Worm (Caenorhabditis elegans) whole organism, young adult: Measurements from ENCODE around the gene R04F11.5.

ENCODE experiments used
- B0261.1 ChIP-seq: sonication (generic microtip); optimal IDR thresholded peaks from 2 replicates; lab custom pipeline; 2016; ENCODE audit warnings: mild to moderate bottlenecking, missing genetic modification characterization, moderate library complexity, missing compliant biosample characterization
- F33H1.4 ChIP-seq: fragments of 200-800 bp; sonication (Bioruptor generic); IDR thresholded peaks from 2 replicates; pipeline ENCODE4 v1.3.6; 2022; ENCODE audit warnings: missing genetic modification reagents, missing genetic modification characterization, missing compliant biosample characterization
- F39B2.1 ChIP-seq: fragments of 200-800 bp; sonication (Bioruptor generic); IDR thresholded peaks from 2 replicates; pipeline ENCODE4 v1.3.6; 2022; ENCODE audit warnings: missing genetic modification reagents, missing genetic modification characterization, missing compliant biosample characterization
- K11D2.4 ChIP-seq: fragments of 200-800 bp; sonication (Bioruptor generic); IDR thresholded peaks from 2 replicates; pipeline ENCODE4 v1.3.6; 2022; ENCODE audit warnings: missing genetic modification reagents, missing genetic modification characterization, missing compliant biosample characterization
- Y56A3A.18 ChIP-seq: fragments of 200-800 bp; sonication (Bioruptor generic); IDR thresholded peaks from 2 replicates; pipeline ENCODE4 v1.3.6; 2022; ENCODE audit warnings: missing genetic modification reagents, missing genetic modification characterization, missing compliant biosample characterization
- akir-1 ChIP-seq: fragments of 200-800 bp; sonication (Bioruptor generic); optimal IDR thresholded peaks from 2 replicates; lab custom pipeline; 2018; ENCODE audit warnings: mild to moderate bottlenecking, missing genetic modification characterization, moderate library complexity, missing compliant biosample characterization
- ama-1 ChIP-seq, 3 experiments: fragments of 150-350 bp in 1 of 3; sonication (generic microtip) in 2 of 3; optimal IDR thresholded peaks; 2 replicates each; lab custom pipeline; 2014 to 2018; ENCODE audit warnings: missing biosample characterization in 2 of 3, missing genetic modification characterization in 2 of 3, missing genetic modification reagents in 2 of 3
- aptf-3 ChIP-seq: fragments of 200-800 bp; sonication (Bioruptor generic); IDR thresholded peaks from 2 replicates; pipeline ENCODE4 v1.3.6; 2022; ENCODE audit warnings: missing genetic modification characterization, missing compliant biosample characterization
- atf-7 ChIP-seq: sonication (generic microtip); optimal IDR thresholded peaks from 2 replicates; lab custom pipeline; 2017; ENCODE audit warnings: mild to moderate bottlenecking, missing genetic modification characterization, missing compliant biosample characterization
- attf-3 ChIP-seq: fragments of 200-800 bp; sonication (Bioruptor generic); conservative IDR thresholded peaks from 2 replicates; pipeline ENCODE4 v1.3.6; 2022; ENCODE audit warnings: missing genetic modification reagents, missing genetic modification characterization, missing compliant biosample characterization
- attf-5 ChIP-seq: fragments of 200-800 bp; sonication (Bioruptor generic); optimal IDR thresholded peaks from 2 replicates; lab custom pipeline; 2018; ENCODE audit warnings: mild to moderate bottlenecking, missing genetic modification characterization, missing compliant biosample characterization
- attf-6 ChIP-seq: fragments of 200-800 bp; sonication (Bioruptor generic); IDR thresholded peaks from 2 replicates; pipeline ENCODE4 v1.3.6; 2022; ENCODE audit warnings: missing genetic modification reagents, missing genetic modification characterization, missing compliant biosample characterization
- bed-1 ChIP-seq: fragments of 200-800 bp; sonication (Bioruptor generic); IDR thresholded peaks from 2 replicates; pipeline ENCODE4 v1.3.6; 2022; ENCODE audit warnings: missing genetic modification reagents, missing genetic modification characterization, missing compliant biosample characterization
- bed-2 ChIP-seq: fragments of 200-800 bp; sonication (Bioruptor generic); IDR thresholded peaks from 2 replicates; pipeline ENCODE4 v1.3.6; 2022; ENCODE audit warnings: missing genetic modification reagents, missing genetic modification characterization, missing compliant biosample characterization
- cebp-2 ChIP-seq: fragments of 200-800 bp; sonication (Bioruptor generic); IDR thresholded peaks from 2 replicates; pipeline ENCODE4 v1.3.6; 2022; ENCODE audit warnings: missing genetic modification characterization, missing compliant biosample characterization
- ceh-100 ChIP-seq: fragments of 200-800 bp; sonication (Bioruptor generic); IDR thresholded peaks from 2 replicates; pipeline ENCODE4 v1.3.6; 2022; ENCODE audit warnings: missing genetic modification reagents, missing genetic modification characterization, missing compliant biosample characterization
- die-1 ChIP-seq: sonication (generic microtip); optimal IDR thresholded peaks from 2 replicates; lab custom pipeline; 2016; ENCODE audit warnings: missing genotype, mild to moderate bottlenecking, missing genetic modification characterization, missing compliant biosample characterization
- dpff-1 ChIP-seq: sonication (generic microtip); optimal IDR thresholded peaks from 2 replicates; lab custom pipeline; 2017; ENCODE audit warnings: mild to moderate bottlenecking, missing genetic modification characterization, missing compliant biosample characterization
- egl-44 ChIP-seq: fragments of 200-800 bp; sonication (Bioruptor generic); IDR thresholded peaks from 2 replicates; pipeline ENCODE4 v1.3.6; 2022; ENCODE audit warnings: missing genetic modification reagents, missing genetic modification characterization, missing compliant biosample characterization
- ets-4 ChIP-seq: fragments of 200-800 bp; sonication (Bioruptor generic); optimal IDR thresholded peaks from 2 replicates; lab custom pipeline; 2018; ENCODE audit warnings: mild to moderate bottlenecking, missing genetic modification characterization, missing compliant biosample characterization
- hlh-26 ChIP-seq: fragments of 200-800 bp; sonication (Bioruptor generic); conservative IDR thresholded peaks from 2 replicates; pipeline ENCODE4 v1.3.6; 2022; ENCODE audit warnings: missing genetic modification reagents, missing genetic modification characterization, missing compliant biosample characterization
- hsf-1 ChIP-seq: fragments of 200-800 bp; sonication (Bioruptor generic); IDR thresholded peaks from 2 replicates; pipeline ENCODE4 v1.3.6; 2022; ENCODE audit warnings: missing genetic modification reagents, missing genetic modification characterization, missing compliant biosample characterization
- lsy-27 ChIP-seq: sonication (generic microtip); optimal IDR thresholded peaks from 2 replicates; lab custom pipeline; 2017; ENCODE audit warnings: missing genetic modification characterization, mild to moderate bottlenecking, missing compliant biosample characterization, antibody characterized with exemption, missing genotype, borderline replicate concordance; ENCODE audit not compliant: insufficient read depth
- madf-8 ChIP-seq: fragments of 200-800 bp; sonication (Bioruptor generic); conservative IDR thresholded peaks from 2 replicates; pipeline ENCODE4 v1.3.6; 2022; ENCODE audit warnings: missing genetic modification reagents, missing genetic modification characterization, missing compliant biosample characterization
- mcd-1 ChIP-seq: fragments of 200-800 bp; sonication (Bioruptor generic); IDR thresholded peaks from 2 replicates; pipeline ENCODE4 v1.3.6; 2022; ENCODE audit warnings: missing genetic modification reagents, missing genetic modification characterization, missing compliant biosample characterization
- mel-28 ChIP-seq: sonication (generic microtip); optimal IDR thresholded peaks from 2 replicates; lab custom pipeline; 2016; ENCODE audit warnings: borderline replicate concordance, mild to moderate bottlenecking, missing genetic modification characterization, missing compliant biosample characterization
- mes-4 ChIP-seq: sonication (generic microtip); optimal IDR thresholded peaks from 2 replicates; lab custom pipeline; 2016; ENCODE audit warnings: missing genotype, missing genetic modification characterization, missing compliant biosample characterization
- mxl-1 ChIP-seq: sonication (generic microtip); optimal IDR thresholded peaks from 2 replicates; lab custom pipeline; 2016; ENCODE audit warnings: missing genetic modification characterization, missing compliant biosample characterization
- pbrm-1 ChIP-seq: fragments of 200-800 bp; sonication (Bioruptor generic); IDR thresholded peaks from 2 replicates; pipeline ENCODE4 v1.3.6; 2022; ENCODE audit warnings: missing genetic modification reagents, missing genetic modification characterization, missing compliant biosample characterization
- repo-1 ChIP-seq: sonication (generic microtip); optimal IDR thresholded peaks from 2 replicates; lab custom pipeline; 2017; ENCODE audit warnings: mild to moderate bottlenecking, missing genetic modification characterization, missing compliant biosample characterization
- somi-1 ChIP-seq: fragments of 200-800 bp; sonication (Bioruptor generic); optimal IDR thresholded peaks from 2 replicates; lab custom pipeline; 2018; ENCODE audit warnings: mild to moderate bottlenecking, missing genetic modification characterization, missing compliant biosample characterization
- tbp1 ChIP-seq: fragments of 200-800 bp; sonication (Bioruptor generic); optimal IDR thresholded peaks from 2 replicates; lab custom pipeline; 2018; ENCODE audit warnings: mild to moderate bottlenecking, missing genetic modification characterization, missing compliant biosample characterization
- unc-62 ChIP-seq: fragments of 150-350 bp; optimal IDR thresholded peaks from 2 replicates; lab custom pipeline; 2014; ENCODE audit warnings: missing biosample characterization, missing genetic modification reagents, missing genetic modification characterization
- zfh-2 ChIP-seq: fragments of 200-800 bp; sonication (Bioruptor generic); conservative IDR thresholded peaks from 2 replicates; pipeline ENCODE4 v1.3.6; 2022; ENCODE audit warnings: missing genetic modification reagents, missing genetic modification characterization, missing compliant biosample characterization
- ztf-28 ChIP-seq: fragments of 200-800 bp; sonication (Bioruptor generic); IDR thresholded peaks from 2 replicates; pipeline ENCODE4 v1.3.6; 2022; ENCODE audit warnings: missing genetic modification reagents, missing genetic modification characterization, missing compliant biosample characterization
- ztf-3 ChIP-seq: fragments of 200-800 bp; sonication (Bioruptor generic); optimal IDR thresholded peaks from 2 replicates; lab custom pipeline; 2018; ENCODE audit warnings: mild to moderate bottlenecking, missing genetic modification characterization, missing compliant biosample characterization

Gene R04F11.5

DNA sequence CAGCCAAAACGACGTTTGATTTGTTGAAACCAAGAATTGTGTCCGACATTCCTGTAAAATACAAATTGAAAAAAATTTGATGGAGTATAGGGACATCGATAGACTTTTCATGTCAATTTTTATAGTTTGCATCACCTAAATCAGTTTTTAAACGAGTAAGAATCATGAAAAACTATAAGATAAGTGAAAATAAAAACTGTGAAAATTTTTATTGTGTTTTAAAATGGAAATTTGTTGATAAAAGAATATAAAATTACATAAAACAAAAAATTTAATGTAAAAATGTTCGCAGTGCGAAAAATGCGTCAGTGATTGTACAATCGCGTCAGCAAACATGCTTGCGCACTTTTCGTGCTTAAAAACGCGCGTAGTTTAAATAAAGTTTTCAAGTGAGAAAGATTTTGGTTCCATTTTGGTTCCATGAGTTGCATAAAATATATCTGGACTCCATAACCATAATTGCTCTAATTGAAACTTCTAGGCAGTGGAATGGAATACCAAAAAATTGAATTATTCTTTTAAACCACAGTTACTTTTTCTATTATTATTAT lies 25.7 kb upstream of the R04F11.5 start, which contains the start of gene tomm-20 (continued):
- TF ChIP-seq attf-6 (GFP tag; lab: Robert Waterston, UW): no peak
- peak; percentile 73 for TF ChIP-seq F33H1.4
- TF ChIP-seq Y56A3A.18: peak; percentile 84
- no peak for TF ChIP-seq hlh-26 (GFP tag; lab: Robert Waterston, UW)
- peak; percentile 18 for TF ChIP-seq atf-7 (tag; lab: Kevin White, UChicago)
- no peak for TF ChIP-seq mes-4 (tag; lab: Kevin White, UChicago)
- peak; percentile 65 for TF ChIP-seq madf-8 (GFP tag; lab: Robert Waterston, UW)
- no peak for TF ChIP-seq dpff-1 (tag; lab: Kevin White, UChicago)
- TF ChIP-seq mcd-1: peak; percentile 90
- TF ChIP-seq ztf-28 (GFP tag; lab: Robert Waterston, UW): no peak
- no peak for TF ChIP-seq mel-28

DNA sequence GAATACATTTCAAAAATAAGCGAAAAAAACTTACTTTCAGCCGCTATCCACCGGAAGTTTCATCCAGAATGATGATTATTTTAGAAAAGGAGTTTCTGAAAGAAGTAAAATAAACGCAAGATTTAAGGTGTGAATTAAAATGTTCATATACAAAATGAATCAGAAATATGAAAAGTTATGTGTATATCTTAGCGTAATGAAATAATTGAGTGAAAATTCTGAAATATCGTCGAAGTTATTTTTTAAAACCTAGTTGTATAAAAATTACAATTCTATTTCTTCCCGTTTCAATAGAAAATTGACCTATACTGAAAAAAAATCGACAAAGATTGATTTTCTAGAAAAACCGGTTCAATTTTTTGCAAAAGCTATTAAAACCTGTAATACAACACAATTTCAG lies 20.1 kb upstream of the R04F11.5 start, which contains the start of gene twk-13:
Gene twk-13, minus strand, starts transcription at position 101 of the 400 bp plus-strand sequence.
- TF ChIP-seq F39B2.1 (GFP tag; lab: Robert Waterston, UW) (no peak), cebp-2 (GFP tag; lab: Robert Waterston, UW) (no peak), unc-62 (GFP tag; lab: Kevin White, UChicago) (no peak), egl-44 (no peak), Y56A3A.18 (no peak), lsy-27 (no peak), B0261.1 (no peak), hsf-1 (GFP tag; lab: Robert Waterston, UW) (no peak), bed-1 (GFP tag; lab: Robert Waterston, UW) (no peak), die-1 (tag; lab: Kevin White, UChicago) (no peak), ceh-100 (no peak), attf-3 (GFP tag; lab: Robert Waterston, UW) (no peak), ets-4 (GFP tag; lab: Kevin White, UChicago) (no peak), akir-1 (GFP tag; lab: Kevin White, UChicago) (no peak), bed-2 (no peak), ama-1 (optimal IDR thresholded peaks at IDR 0.05; lab: Kevin White, UChicago) (no peak), ama-1 (GFP tag; optimal IDR thresholded peaks at IDR 0.05; lab: Kevin White, UChicago) (no peak), ztf-3 (GFP tag; lab: Kevin White, UChicago) (no peak), pbrm-1 (no peak), mxl-1 (tag; lab: Kevin White, UChicago) (no peak)

DNA sequence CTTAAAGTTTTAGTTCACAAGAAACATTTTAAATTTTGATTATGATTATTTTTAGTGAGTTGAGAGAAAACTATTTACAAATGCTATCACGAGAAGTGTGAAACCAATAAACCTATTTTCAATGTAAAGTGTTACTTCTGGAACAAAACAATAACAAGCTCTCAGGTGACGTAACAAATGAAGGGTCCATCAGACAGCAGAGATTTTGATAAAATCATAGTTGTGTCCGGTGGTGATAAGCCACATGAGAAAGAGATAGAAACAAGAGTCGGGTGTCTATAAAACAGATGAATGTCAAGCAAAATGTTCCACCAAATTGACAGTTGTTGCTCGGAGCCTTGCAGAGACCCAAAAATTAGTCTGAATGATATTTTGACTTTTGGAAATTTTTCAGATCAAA lies 16.6 kb upstream of the R04F11.5 start:
- TF ChIP-seq repo-1 (tag; lab: Kevin White, UChicago) (no peak), tbp1 (GFP tag; lab: Kevin White, UChicago) (no peak), aptf-3 (GFP tag; lab: Robert Waterston, UW) (no peak), attf-5 (GFP tag; lab: Kevin White, UChicago) (no peak), zfh-2 (GFP tag; lab: Robert Waterston, UW) (no peak), somi-1 (no peak), bed-2 (no peak), K11D2.4 (GFP tag; lab: Robert Waterston, UW) (no peak), ceh-100 (no peak)
